Worm (Caenorhabditis elegans) whole organism, young adult: ENCODE results near the gene C33D9.3.
"Not testable (repeated sequence)": the region's sequence is repeated elsewhere in the genome, so short reads cannot be mapped to it uniquely, and the experiment has no call there.

ENCODE experiments used
- D2030.7 ChIP-seq: fragments of 200-800 bp; sonication (Bioruptor generic); IDR thresholded peaks from 2 replicates; pipeline ENCODE4 v1.3.6; 2022; ENCODE audit warnings: missing genetic modification reagents, missing genetic modification characterization, missing compliant biosample characterization
- F23B12.7 ChIP-seq: sonication (generic microtip); optimal IDR thresholded peaks from 2 replicates; lab custom pipeline; 2017; ENCODE audit warnings: missing genetic modification characterization, mild to moderate bottlenecking, missing compliant biosample characterization, antibody characterized with exemption, moderate library complexity; ENCODE audit not compliant: insufficient read depth
- F37B4.10 ChIP-seq: fragments of 200-800 bp; sonication (Bioruptor generic); IDR thresholded peaks from 2 replicates; pipeline ENCODE4 v1.3.6; 2022; ENCODE audit warnings: missing genetic modification characterization, missing compliant biosample characterization
- F49E8.2 ChIP-seq: sonication (generic microtip); optimal IDR thresholded peaks from 3 replicates; lab custom pipeline; 2017; ENCODE audit warnings: missing genetic modification characterization, mild to moderate bottlenecking, missing compliant biosample characterization, antibody characterized with exemption, moderate library complexity; ENCODE audit not compliant: insufficient read depth
- F52B5.7 ChIP-seq: sonication (generic microtip); optimal IDR thresholded peaks from 2 replicates; lab custom pipeline; 2016; ENCODE audit warnings: mild to moderate bottlenecking, missing genetic modification characterization, missing compliant biosample characterization
- F57A8.1 ChIP-seq: fragments of 200-800 bp; sonication (Bioruptor generic); optimal IDR thresholded peaks from 2 replicates; lab custom pipeline; 2018; ENCODE audit warnings: mild to moderate bottlenecking, missing genetic modification characterization, moderate library complexity, missing compliant biosample characterization
- K11D2.4 ChIP-seq: fragments of 200-800 bp; sonication (Bioruptor generic); IDR thresholded peaks from 2 replicates; pipeline ENCODE4 v1.3.6; 2022; ENCODE audit warnings: missing genetic modification reagents, missing genetic modification characterization, missing compliant biosample characterization
- Y79H2A.3 ChIP-seq: fragments of 200-800 bp; sonication (Bioruptor generic); conservative IDR thresholded peaks from 2 replicates; pipeline ENCODE4 v1.3.6; 2022; ENCODE audit warnings: missing genetic modification reagents, missing genetic modification characterization, missing compliant biosample characterization
- ZK185.1 ChIP-seq: sonication (generic microtip); optimal IDR thresholded peaks from 2 replicates; lab custom pipeline; 2016; ENCODE audit warnings: mild to moderate bottlenecking, missing genetic modification characterization, missing compliant biosample characterization; ENCODE audit not compliant: poor library complexity, severe bottlenecking
- aptf-2 ChIP-seq: fragments of 200-800 bp; sonication (Bioruptor generic); conservative IDR thresholded peaks from 2 replicates; pipeline ENCODE4 v1.3.6; 2022; ENCODE audit warnings: missing genetic modification reagents, missing genetic modification characterization, missing compliant biosample characterization
- ccch-3 ChIP-seq: fragments of 200-800 bp; sonication (Bioruptor generic); optimal IDR thresholded peaks from 2 replicates; lab custom pipeline; 2018; ENCODE audit warnings: mild to moderate bottlenecking, missing genetic modification characterization, missing compliant biosample characterization
- cebp-1 ChIP-seq, 2 experiments: fragments of 200-800 bp in 1 of 2; sonication (Bioruptor generic) in 1 of 2; sonication (generic microtip) in 1 of 2; IDR thresholded peaks in 1 of 2; optimal IDR thresholded peaks in 1 of 2; 2 replicates each; pipeline versions ENCODE4 v1.3.6 to Lab custom; 2017 to 2022; ENCODE audit warnings: missing compliant biosample characterization in 2 of 2, missing genetic modification characterization in 2 of 2, mild to moderate bottlenecking in 1 of 2, missing genetic modification reagents in 1 of 2, moderate library complexity in 1 of 2
- ceh-40 ChIP-seq: fragments of 200-800 bp; sonication (Bioruptor generic); IDR thresholded peaks from 2 replicates; pipeline ENCODE4 v1.3.6; 2022; ENCODE audit warnings: missing genetic modification characterization, missing compliant biosample characterization
- ceh-58 ChIP-seq: fragments of 200-800 bp; sonication (Bioruptor generic); IDR thresholded peaks from 2 replicates; pipeline ENCODE4 v1.3.6; 2022; ENCODE audit warnings: missing genetic modification characterization, missing compliant biosample characterization
- ceh-91 ChIP-seq: fragments of 200-800 bp; sonication (Bioruptor generic); IDR thresholded peaks from 2 replicates; pipeline ENCODE4 v1.3.6; 2022; ENCODE audit warnings: missing genetic modification reagents, missing genetic modification characterization, missing compliant biosample characterization
- chd-7 ChIP-seq: sonication (generic microtip); optimal IDR thresholded peaks from 2 replicates; lab custom pipeline; 2016; ENCODE audit warnings: mild to moderate bottlenecking, missing genetic modification characterization, moderate library complexity, missing compliant biosample characterization
- dox-1 ChIP-seq: fragments of 200-800 bp; sonication (Bioruptor generic); IDR thresholded peaks from 2 replicates; pipeline ENCODE4 v1.3.6; 2022; ENCODE audit warnings: missing genetic modification reagents, missing genetic modification characterization, missing compliant biosample characterization
- dpl-1 ChIP-seq: fragments of 150-350 bp; optimal IDR thresholded peaks from 2 replicates; lab custom pipeline; 2014; ENCODE audit warnings: missing biosample characterization, missing genetic modification reagents, missing genetic modification characterization
- ekl-4 ChIP-seq: fragments of 200-800 bp; sonication (Bioruptor generic); IDR thresholded peaks from 2 replicates; pipeline ENCODE4 v1.3.6; 2022; ENCODE audit warnings: missing genetic modification reagents, missing genetic modification characterization, missing compliant biosample characterization
- hlh-26 ChIP-seq: fragments of 200-800 bp; sonication (Bioruptor generic); conservative IDR thresholded peaks from 2 replicates; pipeline ENCODE4 v1.3.6; 2022; ENCODE audit warnings: missing genetic modification reagents, missing genetic modification characterization, missing compliant biosample characterization
- hsf-1 ChIP-seq: fragments of 200-800 bp; sonication (Bioruptor generic); IDR thresholded peaks from 2 replicates; pipeline ENCODE4 v1.3.6; 2022; ENCODE audit warnings: missing genetic modification reagents, missing genetic modification characterization, missing compliant biosample characterization
- lin-26 ChIP-seq: fragments of 200-800 bp; sonication (Bioruptor generic); IDR thresholded peaks from 2 replicates; pipeline ENCODE4 v1.3.6; 2022; ENCODE audit warnings: missing genetic modification reagents, missing genetic modification characterization, missing compliant biosample characterization
- lin-40 ChIP-seq: sonication (generic microtip); optimal IDR thresholded peaks from 2 replicates; lab custom pipeline; 2016; ENCODE audit warnings: missing genetic modification characterization, mild to moderate bottlenecking, missing compliant biosample characterization, missing genotype, missing genetic modification reagents
- madf-10 ChIP-seq: sonication (generic microtip); optimal IDR thresholded peaks from 2 replicates; lab custom pipeline; 2016; ENCODE audit warnings: mild to moderate bottlenecking, missing genetic modification characterization, missing compliant biosample characterization
- madf-3 ChIP-seq: fragments of 200-800 bp; sonication (Bioruptor generic); IDR thresholded peaks from 2 replicates; pipeline ENCODE4 v1.3.6; 2022; ENCODE audit warnings: missing genetic modification reagents, missing genetic modification characterization, missing compliant biosample characterization
- nhr-27 ChIP-seq: fragments of 200-800 bp; sonication (Bioruptor generic); optimal IDR thresholded peaks from 2 replicates; lab custom pipeline; 2018; ENCODE audit warnings: mild to moderate bottlenecking, missing genetic modification characterization, moderate library complexity, missing compliant biosample characterization
- nhr-80 ChIP-seq: sonication (generic microtip); optimal IDR thresholded peaks from 2 replicates; lab custom pipeline; 2016; ENCODE audit warnings: missing genetic modification characterization, missing compliant biosample characterization
- snpc-4 ChIP-seq, 5 experiments: fragments of 150-350 bp in 1 of 5; sonication (generic microtip) in 4 of 5; optimal IDR thresholded peaks; 2 replicates each; lab custom pipeline; 2014 to 2018; ENCODE audit warnings: missing genetic modification characterization in 5 of 5, missing biosample characterization in 3 of 5, antibody characterized with exemption in 2 of 5, mild to moderate bottlenecking in 2 of 5, missing compliant biosample characterization in 2 of 5, missing genotype in 2 of 5, moderate library complexity in 2 of 5, missing genetic modification reagents in 1 of 5
- ztf-18 ChIP-seq: sonication (generic microtip); optimal IDR thresholded peaks from 2 replicates; lab custom pipeline; 2016; ENCODE audit warnings: missing genotype, mild to moderate bottlenecking, missing genetic modification characterization, missing compliant biosample characterization
- ztf-26 ChIP-seq: sonication (generic microtip); optimal IDR thresholded peaks from 2 replicates; lab custom pipeline; 2017; ENCODE audit warnings: missing genetic modification characterization, missing compliant biosample characterization
- ztf-28 ChIP-seq: fragments of 200-800 bp; sonication (Bioruptor generic); IDR thresholded peaks from 2 replicates; pipeline ENCODE4 v1.3.6; 2022; ENCODE audit warnings: missing genetic modification reagents, missing genetic modification characterization, missing compliant biosample characterization

Gene C33D9.3

ce11 chrIV:8794895-8795665, 2.4 kb upstream of the C33D9.3 start (continued):
- TF ChIP-seq ceh-91 (GFP tag; lab: Robert Waterston, UW) (no peak), dpl-1 (no peak), ztf-18 (tag; lab: Kevin White, UChicago) (peak; percentile 59), cebp-1 (GFP tag; IDR thresholded peaks at IDR 0.05; lab: Robert Waterston, UW) (peak; percentile 49; the same call in 1 of the 2 replicates), cebp-1 (tag; optimal IDR thresholded peaks at IDR 0.05; lab: Kevin White, UChicago) (peak; percentile 94), F49E8.2 (tag; lab: Kevin White, UChicago) (no peak), lin-40 (tag; lab: Kevin White, UChicago) (peak; percentile 83), snpc-4 (GFP tag; optimal IDR thresholded peaks at IDR 0.05; lab: Kevin White, UChicago) (peak; percentile 36), snpc-4 (tag; optimal IDR thresholded peaks at IDR 0.05; lab: Kevin White, UChicago) (peak; percentile 1 to 71 (median 68)), D2030.7 (no peak), F37B4.10 (GFP tag; lab: Robert Waterston, UW) (0 out of 2 replicates have a peak, but pooled peaks have one; percentile 67), aptf-2 (GFP tag; lab: Robert Waterston, UW) (no peak)

- no peak for TF ChIP-seq lin-26 (GFP tag; lab: Robert Waterston, UW)
- TF ChIP-seq ztf-28: no peak
- TF ChIP-seq ekl-4 (GFP tag; lab: Robert Waterston, UW): no peak
- 0 out of 2 replicates have a peak, but pooled peaks have one; percentile 21 for TF ChIP-seq dox-1 (GFP tag; lab: Robert Waterston, UW)
- no peak for TF ChIP-seq ztf-18 (tag; lab: Kevin White, UChicago)
- peak; percentile 94 for TF ChIP-seq nhr-80
- peak; percentile 41 for TF ChIP-seq ztf-26
- TF ChIP-seq lin-40 (tag; lab: Kevin White, UChicago): peak; percentile 17
Measured at ce11 chrIV:8793223-8793622, 515 bp upstream of the C33D9.3 start.

- TF ChIP-seq F23B12.7 (tag; lab: Kevin White, UChicago) (no peak), madf-10 (no peak), K11D2.4 (GFP tag; lab: Robert Waterston, UW) (no peak), madf-3 (no peak), chd-7 (no peak), hlh-26 (GFP tag; lab: Robert Waterston, UW) (no peak), F37B4.10 (GFP tag; lab: Robert Waterston, UW) (no peak), F52B5.7 (tag; lab: Kevin White, UChicago) (no peak), ceh-58 (GFP tag; lab: Robert Waterston, UW) (no peak), nhr-27 (tag; lab: Kevin White, UChicago) (no peak), ZK185.1 (tag; lab: Kevin White, UChicago) (no peak), hsf-1 (GFP tag; lab: Robert Waterston, UW) (no peak), ceh-40 (GFP tag; lab: Robert Waterston, UW) (no peak), ccch-3 (GFP tag; lab: Kevin White, UChicago) (no peak)
Measured at ce11 chrIV:8790144-8790543, 2.6 kb downstream of the C33D9.3 start, which contains the start of gene sru-35. TSS of gene sru-35 (minus strand) at chrIV:8790244.

DNA sequence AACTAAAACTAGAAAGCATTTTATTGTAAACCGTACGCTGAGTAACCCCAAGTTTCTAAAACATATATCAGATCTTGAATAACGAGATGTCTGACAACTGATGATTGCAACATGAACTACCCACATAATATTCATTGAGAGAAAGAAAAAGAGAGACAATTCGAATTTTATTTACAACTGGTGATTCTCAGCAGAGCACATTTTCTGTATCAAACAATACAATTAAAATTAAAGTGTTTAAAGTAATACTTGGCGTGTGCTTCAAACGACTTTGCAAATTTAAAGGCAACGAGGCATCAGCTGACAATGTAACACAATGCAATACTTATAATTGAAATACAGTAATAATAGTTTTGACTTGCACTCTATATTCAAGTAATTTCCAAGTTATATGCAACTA, 4.7 kb downstream of the C33D9.3 start, which contains the start of gene C33D9.10:
Gene C33D9.10, minus strand, starts transcription at position 101 of the 400 bp plus-strand sequence.
- TF ChIP-seq F57A8.1 (GFP tag; lab: Kevin White, UChicago); Y79H2A.3; aptf-2 (GFP tag; lab: Robert Waterston, UW): not testable (repeated sequence)
